Worm (Caenorhabditis elegans): ENCODE data around the gene mbk-1.

The mbk-1 gene

DNA sequence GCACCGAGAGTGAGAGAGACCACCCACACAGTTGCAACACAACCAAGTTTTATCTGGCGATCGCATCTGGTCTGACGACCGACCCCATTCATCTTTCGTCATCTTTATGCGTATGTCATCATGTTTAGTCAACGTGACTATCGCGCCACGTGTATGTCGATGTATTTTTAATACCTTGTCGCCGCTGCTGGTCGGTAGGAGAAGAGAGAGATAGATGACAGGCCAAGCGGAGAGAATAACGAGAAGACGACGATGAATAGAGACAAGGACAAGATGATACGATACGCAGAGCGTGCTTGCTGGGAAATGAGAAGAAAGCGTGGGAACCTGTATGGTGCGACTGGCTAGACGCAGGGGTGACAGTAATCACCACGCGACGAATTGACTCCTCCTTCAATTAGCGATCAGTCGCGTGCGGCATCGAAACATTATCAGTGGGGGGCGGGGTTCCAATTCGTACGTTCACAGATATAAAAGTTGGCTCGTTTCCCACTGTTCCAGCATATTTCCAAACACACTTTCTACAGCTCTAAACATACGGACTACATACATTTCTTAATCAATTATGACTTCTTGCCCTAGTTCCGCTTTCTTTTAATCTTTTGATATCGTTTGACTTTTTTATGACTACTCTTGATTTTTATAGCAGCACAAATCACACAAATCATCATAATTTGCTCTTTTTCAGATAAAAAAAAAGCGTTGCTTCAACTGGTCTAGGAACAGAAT is 33.9 kb downstream of the mbk-1 start, which contains the start of gene tatn-1:
Gene tatn-1 (plus strand): TSS at position 689 of the 729 bp plus-strand sequence.
- TF ChIP-seq ztf-11 (tag; optimal IDR thresholded peaks at IDR 0.05) (no peak), unc-62 (GFP tag; optimal IDR thresholded peaks at IDR 0.05) (peak; percentile 91), blmp-1 (tag; optimal IDR thresholded peaks at IDR 0.05) (no peak), elt-3 (tag; optimal IDR thresholded peaks at IDR 0.05) (peak; percentile 89), unc-120 (tag; optimal IDR thresholded peaks at IDR 0.05; ENCODE audit: poor library complexity, severe bottlenecking) (no peak), ham-2 (GFP tag; optimal IDR thresholded peaks at IDR 0.05) (peak; percentile 88), lin-13 (tag; optimal IDR thresholded peaks at IDR 0.05) (no peak), tbx-8 (GFP tag; optimal IDR thresholded peaks at IDR 0.05) (no peak), nhr-2 (tag; optimal IDR thresholded peaks at IDR 0.05) (peak; percentile 13), mep-1 (tag; optimal IDR thresholded peaks at IDR 0.05) (peak; percentile 23), nhr-12 (tag; optimal IDR thresholded peaks at IDR 0.05) (no peak), elt-1 (tag; optimal IDR thresholded peaks at IDR 0.05; ENCODE audit: borderline replicate concordance, insufficient read depth) (peak; percentile 93), ceh-39 (tag; optimal IDR thresholded peaks at IDR 0.05) (no peak), nhr-76 (tag; optimal IDR thresholded peaks at IDR 0.05) (no peak), snpc-4 (tag; optimal IDR thresholded peaks at IDR 0.05) (no peak), unc-39 (tag; optimal IDR thresholded peaks at IDR 0.05) (no peak), bed-3 (GFP tag; optimal IDR thresholded peaks at IDR 0.05) (no peak)

DNA sequence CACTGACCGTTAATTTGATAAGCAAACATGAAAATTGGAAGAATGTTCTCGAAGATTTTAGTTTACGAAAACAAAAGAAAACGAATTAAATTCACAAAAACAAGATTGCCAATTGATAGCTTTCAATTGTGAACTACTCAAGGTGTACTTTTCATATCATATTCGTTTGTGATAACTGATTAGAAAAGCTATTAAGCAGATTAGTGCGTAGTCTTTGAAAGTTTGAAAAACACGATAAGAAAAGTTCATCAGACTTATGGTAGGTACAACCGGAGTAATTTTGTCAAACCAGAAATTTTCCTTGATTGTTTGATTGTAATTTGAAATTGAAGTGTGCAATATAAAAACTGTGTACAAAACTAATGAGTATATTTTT is 36.8 kb downstream of the mbk-1 start:
- no peak for TF ChIP-seq elt-1 (tag; optimal IDR thresholded peaks at IDR 0.05; ENCODE audit: borderline replicate concordance, insufficient read depth)
- no peak for TF ChIP-seq zip-8 (tag; optimal IDR thresholded peaks at IDR 0.05)
- TF ChIP-seq mep-1 (tag; optimal IDR thresholded peaks at IDR 0.05) = no peak
- no peak for TF ChIP-seq bed-3 (GFP tag; optimal IDR thresholded peaks at IDR 0.05)
- no peak for TF ChIP-seq sptf-1 (tag; optimal IDR thresholded peaks at IDR 0.05)
- no peak for TF ChIP-seq tbx-8 (GFP tag; optimal IDR thresholded peaks at IDR 0.05)
- TF ChIP-seq elt-3 (tag; optimal IDR thresholded peaks at IDR 0.05) = no peak
- no peak for TF ChIP-seq ces-1 (GFP tag; optimal IDR thresholded peaks at IDR 0.05)
- no peak for TF ChIP-seq cnd-1 (tag; optimal IDR thresholded peaks at IDR 0.05)
- no peak for TF ChIP-seq nhr-2 (tag; optimal IDR thresholded peaks at IDR 0.05)

DNA sequence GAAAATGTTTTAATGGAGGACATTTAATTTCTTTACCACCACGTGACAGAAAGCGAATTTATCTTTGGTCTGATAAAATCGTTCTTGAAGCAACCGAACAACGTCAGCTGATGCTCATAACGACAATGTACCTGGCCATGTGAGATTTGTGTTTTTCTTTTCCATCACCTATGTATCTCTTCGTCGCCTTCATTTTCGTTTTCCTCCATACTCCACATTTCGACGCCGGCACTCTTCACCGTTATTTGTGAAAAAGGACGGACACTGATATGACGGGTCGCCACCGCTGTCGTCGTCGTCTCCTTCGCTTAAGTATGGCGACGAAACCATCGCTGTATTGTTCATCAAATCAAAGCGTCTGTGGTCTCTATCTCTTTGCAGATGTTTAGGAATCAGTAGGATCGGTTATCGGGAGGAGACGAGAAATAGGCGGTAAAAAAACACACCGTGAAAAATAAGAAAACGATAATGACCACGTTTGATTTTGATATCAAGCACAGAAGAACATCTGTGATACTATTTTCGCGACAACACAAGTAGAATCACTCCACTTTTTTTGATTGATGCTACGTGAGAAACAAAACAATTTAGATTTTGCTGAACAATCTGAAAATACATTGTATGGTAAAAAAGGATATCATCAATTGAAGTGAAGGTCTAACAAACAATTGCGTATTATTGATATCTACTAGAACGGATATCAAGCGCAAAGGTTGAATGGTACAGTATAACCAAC is 37.4 kb downstream of the mbk-1 start:
- TF ChIP-seq mls-2 (tag; optimal IDR thresholded peaks at IDR 0.05) (no peak), mab-5 (tag; optimal IDR thresholded peaks at IDR 0.05) (no peak), lsy-2 (tag; optimal IDR thresholded peaks at IDR 0.05) (no peak), mep-1 (tag; optimal IDR thresholded peaks at IDR 0.05) (no peak), nhr-237 (tag; optimal IDR thresholded peaks at IDR 0.05) (no peak), snpc-4 (tag; optimal IDR thresholded peaks at IDR 0.05) (no peak), nhr-28 (tag; optimal IDR thresholded peaks at IDR 0.05) (no peak), zip-8 (tag; optimal IDR thresholded peaks at IDR 0.05) (no peak), tbx-8 (GFP tag; optimal IDR thresholded peaks at IDR 0.05) (no peak), elt-1 (tag; optimal IDR thresholded peaks at IDR 0.05; ENCODE audit: borderline replicate concordance, insufficient read depth) (no peak), lin-13 (tag; optimal IDR thresholded peaks at IDR 0.05) (no peak), drap-1 (GFP tag; optimal IDR thresholded peaks at IDR 0.05) (no peak), ceh-39 (tag; optimal IDR thresholded peaks at IDR 0.05) (no peak), ztf-11 (tag; optimal IDR thresholded peaks at IDR 0.05) (no peak), ceh-83 (GFP tag; optimal IDR thresholded peaks at IDR 0.05) (no peak), elt-3 (tag; optimal IDR thresholded peaks at IDR 0.05) (no peak), cnd-1 (tag; optimal IDR thresholded peaks at IDR 0.05) (no peak)

- TF ChIP-seq sptf-1 (tag; optimal IDR thresholded peaks at IDR 0.05) = no peak
- TF ChIP-seq zip-8 (tag; optimal IDR thresholded peaks at IDR 0.05) = no peak
These were observed 40.8 kb downstream of the mbk-1 start for ce11 chrX:14783434-14784142.

DNA sequence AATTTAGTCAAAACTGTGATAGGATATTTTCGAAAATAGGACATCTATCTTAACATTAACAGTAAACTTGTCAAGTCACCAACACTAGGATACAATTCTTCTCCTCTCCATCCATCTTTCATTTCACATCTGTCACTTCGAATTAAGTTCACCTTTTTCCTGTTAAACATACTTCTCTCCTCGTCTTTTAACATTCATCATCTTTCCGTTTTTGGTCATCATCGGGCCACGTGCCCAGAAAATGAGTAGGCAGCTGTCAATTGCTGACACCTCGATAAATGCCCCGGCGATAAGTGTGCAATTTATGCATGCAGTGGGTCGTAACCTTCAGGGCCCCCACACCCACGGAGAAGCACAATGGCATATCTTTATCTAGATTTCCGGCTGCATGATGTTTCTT is 44.2 kb downstream of the mbk-1 start:
- TF ChIP-seq nhr-2 (tag; optimal IDR thresholded peaks at IDR 0.05) (peak; percentile 12), M03D4.4 (tag; optimal IDR thresholded peaks at IDR 0.05) (no peak), unc-62 (GFP tag; optimal IDR thresholded peaks at IDR 0.05) (peak; percentile 68), bed-3 (GFP tag; optimal IDR thresholded peaks at IDR 0.05) (no peak)
